1 fruit fly cellular context compared by ENCODE assay signal in genomic region chr3L:2164805-2165204, dm6.
TF ChIP-seq lines count a peak whose summit lies in the region.

No protein-coding gene starts in this region.

TF ChIP-seq in whole organism, embryonic, 481 proteins besides CTCF, POLR2A, EP300 and RAD21 (continued from another document):
- TF ChIP-seq CG17328 (GFP tag; IDR thresholded peaks at IDR 0.05; lab: Robert Waterston, UW) = peak; percentile 59; the same call in 1 of the 2 replicates
- peak; percentile 10; the same call in 1 of the 4 replicates for TF ChIP-seq Gug (GFP tag; IDR thresholded peaks at IDR 0.05; lab: Robert Waterston, UW)
- no peak for TF ChIP-seq lov (optimal IDR thresholded peaks at IDR 0.05; lab: Kevin White, UChicago)
- TF ChIP-seq lov (GFP tag; IDR thresholded peaks at IDR 0.05; lab: Robert Waterston, UW) = no peak
- no peak for TF ChIP-seq prd (optimal IDR thresholded peaks at IDR 0.05; lab: Kevin White, UChicago)
- peak; percentile 65; the same call in 2 of the 3 replicates for TF ChIP-seq prd (GFP tag; IDR thresholded peaks at IDR 0.05; lab: Robert Waterston, UW)
- peak; percentile 42; the same call in 1 of the 2 replicates for TF ChIP-seq CG6689 (GFP tag; IDR thresholded peaks at IDR 0.05; lab: Robert Waterston, UW)
- no peak for TF ChIP-seq CG17802 (tag; optimal IDR thresholded peaks at IDR 0.05; lab: Kevin White, UChicago)
- no peak for TF ChIP-seq hb (GFP tag; IDR thresholded peaks at IDR 0.05; lab: Robert Waterston, UW; ENCODE audit: partially characterized antibody)
- no peak for TF ChIP-seq crol (GFP tag; IDR thresholded peaks at IDR 0.05; lab: Robert Waterston, UW)
- TF ChIP-seq Ravus (GFP tag; IDR thresholded peaks at IDR 0.05; lab: Robert Waterston, UW) = no peak
- peak; percentile 10 for TF ChIP-seq Blimp-1 (GFP tag; optimal IDR thresholded peaks at IDR 0.05; lab: Kevin White, UChicago)
- TF ChIP-seq sim (GFP tag; IDR thresholded peaks at IDR 0.05; lab: Robert Waterston, UW) = no peak
- TF ChIP-seq CG12299 (tag; optimal IDR thresholded peaks at IDR 0.05; lab: Kevin White, UChicago) = no peak
- TF ChIP-seq sob (GFP tag; IDR thresholded peaks at IDR 0.05; lab: Robert Waterston, UW) = peak; percentile 48; the same call in 1 of the 2 replicates
- TF ChIP-seq Hr51 (GFP tag; optimal IDR thresholded peaks at IDR 0.05; lab: Kevin White, UChicago) = peak in 1 of 2 experiments; percentile 15
- TF ChIP-seq al (GFP tag; IDR thresholded peaks at IDR 0.05; lab: Robert Waterston, UW) = no peak
- TF ChIP-seq Atf6 (GFP tag; IDR thresholded peaks at IDR 0.05; lab: Robert Waterston, UW) = peak; percentile 41; the same call in 1 of the 2 replicates
- no peak for TF ChIP-seq z (GFP tag; IDR thresholded peaks at IDR 0.05; lab: Robert Waterston, UW)
- no peak for TF ChIP-seq Nf-YA (GFP tag; IDR thresholded peaks at IDR 0.05; lab: Robert Waterston, UW)
- no peak for TF ChIP-seq zfh2 (GFP tag; optimal IDR thresholded peaks at IDR 0.05; lab: Kevin White, UChicago)
- no peak for TF ChIP-seq CG15601 (tag; optimal IDR thresholded peaks at IDR 0.05; lab: Kevin White, UChicago)
- no peak for TF ChIP-seq emc (GFP tag; optimal IDR thresholded peaks at IDR 0.05; lab: Kevin White, UChicago)
- no peak for TF ChIP-seq CG34224 (GFP tag; IDR thresholded peaks at IDR 0.05; lab: Robert Waterston, UW; ENCODE audit: partially characterized antibody)
- TF ChIP-seq CG12659 (GFP tag; optimal IDR thresholded peaks at IDR 0.05; lab: Kevin White, UChicago) = no peak
- TF ChIP-seq rib (GFP tag; IDR thresholded peaks at IDR 0.05; lab: Robert Waterston, UW) = no peak
- 0 out of 3 replicates have a peak, but pooled peaks have one; percentile 14 for TF ChIP-seq croc (GFP tag; conservative IDR thresholded peaks at IDR 0.05; lab: Robert Waterston, UW)
- TF ChIP-seq Dek (tag; optimal IDR thresholded peaks at IDR 0.05; lab: Kevin White, UChicago) = no peak
- TF ChIP-seq CG42726 (GFP tag; IDR thresholded peaks at IDR 0.05; lab: Robert Waterston, UW; ENCODE audit: partially characterized antibody) = no peak
- no peak for TF ChIP-seq CG1233 (GFP tag; optimal IDR thresholded peaks at IDR 0.05; lab: Kevin White, UChicago)
- no peak for TF ChIP-seq CG33557 (GFP tag; optimal IDR thresholded peaks at IDR 0.05; lab: Kevin White, UChicago)
- TF ChIP-seq da (GFP tag; optimal IDR thresholded peaks at IDR 0.05; lab: Kevin White, UChicago) = no peak
- no peak for TF ChIP-seq H15 (GFP tag; IDR thresholded peaks at IDR 0.05; lab: Robert Waterston, UW)
- TF ChIP-seq yki (optimal IDR thresholded peaks at IDR 0.05; lab: Kevin White, UChicago) = no peak
- TF ChIP-seq CG2678 (tag; optimal IDR thresholded peaks at IDR 0.05; lab: Kevin White, UChicago) = peak; percentile 44
- no peak for TF ChIP-seq CG8944 (GFP tag; optimal IDR thresholded peaks at IDR 0.05; lab: Kevin White, UChicago)
- TF ChIP-seq Taf1 (GFP tag; IDR thresholded peaks at IDR 0.05; lab: Robert Waterston, UW) = 0 out of 2 replicates have a peak, but pooled peaks have one; percentile 12
- no peak for TF ChIP-seq CG1529 (GFP tag; optimal IDR thresholded peaks at IDR 0.05; lab: Kevin White, UChicago)
- TF ChIP-seq mirr (GFP tag; optimal IDR thresholded peaks at IDR 0.05; lab: Kevin White, UChicago) = no peak
- no peak for TF ChIP-seq CG16863 (GFP tag; optimal IDR thresholded peaks at IDR 0.05; lab: Kevin White, UChicago)
- TF ChIP-seq lmd (GFP tag; IDR thresholded peaks at IDR 0.05; lab: Robert Waterston, UW) = peak; percentile 63
- peak; percentile 44 for TF ChIP-seq CG7839 (tag; optimal IDR thresholded peaks at IDR 0.05; lab: Kevin White, UChicago)
- TF ChIP-seq chn (GFP tag; optimal IDR thresholded peaks at IDR 0.05; lab: Kevin White, UChicago) = no peak
- TF ChIP-seq CG34376 (GFP tag; optimal IDR thresholded peaks at IDR 0.05; lab: Kevin White, UChicago) = no peak
- no peak for TF ChIP-seq CG6175 (GFP tag; IDR thresholded peaks at IDR 0.05; lab: Robert Waterston, UW)
- TF ChIP-seq CG9876 (GFP tag; optimal IDR thresholded peaks at IDR 0.05; lab: Kevin White, UChicago) = no peak
- no peak for TF ChIP-seq CG10274 (GFP tag; optimal IDR thresholded peaks at IDR 0.05; lab: Kevin White, UChicago)
- no peak for TF ChIP-seq NK7.1 (GFP tag; optimal IDR thresholded peaks at IDR 0.05; lab: Kevin White, UChicago)
- TF ChIP-seq Deaf1 (tag; optimal IDR thresholded peaks at IDR 0.05; lab: Kevin White, UChicago) = no peak
- TF ChIP-seq CG8388 (GFP tag; optimal IDR thresholded peaks at IDR 0.05; lab: Kevin White, UChicago) = no peak
- no peak for TF ChIP-seq CG6654 (GFP tag; optimal IDR thresholded peaks at IDR 0.05; lab: Kevin White, UChicago)
- TF ChIP-seq CkIIα-i1 (GFP tag; IDR thresholded peaks at IDR 0.05; lab: Robert Waterston, UW) = no peak
- TF ChIP-seq Dip3 (GFP tag; optimal IDR thresholded peaks at IDR 0.05; lab: Kevin White, UChicago) = no peak
- no peak for TF ChIP-seq CG18764 (GFP tag; optimal IDR thresholded peaks at IDR 0.05; lab: Kevin White, UChicago)
- TF ChIP-seq CG11695 (GFP tag; IDR thresholded peaks at IDR 0.05; lab: Robert Waterston, UW) = 0 out of 3 replicates have a peak, but pooled peaks have one; percentile 18
- TF ChIP-seq hth (optimal IDR thresholded peaks at IDR 0.05; lab: Kevin White, UChicago) = no peak
- TF ChIP-seq dimm (GFP tag; IDR thresholded peaks at IDR 0.05; lab: Robert Waterston, UW) = 0 out of 2 replicates have a peak, but pooled peaks have one; percentile 6
- no peak for TF ChIP-seq CG6791 (GFP tag; IDR thresholded peaks at IDR 0.05; lab: Robert Waterston, UW; ENCODE audit: partially characterized antibody)
- TF ChIP-seq schlank (tag; optimal IDR thresholded peaks at IDR 0.05; lab: Kevin White, UChicago) = no peak
- TF ChIP-seq unc-4 (GFP tag; IDR thresholded peaks at IDR 0.05; lab: Robert Waterston, UW; ENCODE audit: partially characterized antibody) = no peak
- TF ChIP-seq wek (GFP tag; optimal IDR thresholded peaks at IDR 0.05; lab: Kevin White, UChicago) = no peak
- TF ChIP-seq CG32772 (GFP tag; IDR thresholded peaks at IDR 0.05; lab: Robert Waterston, UW) = peak; percentile 58
- peak; percentile 74 for TF ChIP-seq vvl (GFP tag; IDR thresholded peaks at IDR 0.05; lab: Robert Waterston, UW)
- no peak for TF ChIP-seq toy (GFP tag; IDR thresholded peaks at IDR 0.05; lab: Robert Waterston, UW)
- TF ChIP-seq CG4404 (GFP tag; IDR thresholded peaks at IDR 0.05; lab: Robert Waterston, UW) = no peak
- TF ChIP-seq CG16813 (GFP tag; IDR thresholded peaks at IDR 0.05; lab: Robert Waterston, UW; ENCODE audit: partially characterized antibody) = no peak
- no peak for TF ChIP-seq run (tag; optimal IDR thresholded peaks at IDR 0.05; lab: Kevin White, UChicago)
- TF ChIP-seq MTF-1 (GFP tag; optimal IDR thresholded peaks at IDR 0.05; lab: Kevin White, UChicago; ENCODE audit: borderline replicate concordance) = no peak
- peak; percentile 45 for TF ChIP-seq gem (tag; optimal IDR thresholded peaks at IDR 0.05; lab: Kevin White, UChicago)
- no peak for TF ChIP-seq CG31388 (GFP tag; optimal IDR thresholded peaks at IDR 0.05; lab: Kevin White, UChicago)
- TF ChIP-seq abd-A (tag; optimal IDR thresholded peaks at IDR 0.05; lab: Kevin White, UChicago) = no peak
- TF ChIP-seq grau (tag; optimal IDR thresholded peaks at IDR 0.05; lab: Kevin White, UChicago) = peak; percentile 54
- no peak for TF ChIP-seq crp (GFP tag; optimal IDR thresholded peaks at IDR 0.05; lab: Kevin White, UChicago)
- TF ChIP-seq Mrtf (GFP tag; IDR thresholded peaks at IDR 0.05; lab: Robert Waterston, UW) = peak; percentile 53; the same call in 1 of the 3 replicates
- TF ChIP-seq CG10654 (GFP tag; optimal IDR thresholded peaks at IDR 0.05; lab: Kevin White, UChicago) = no peak
- TF ChIP-seq CG11247 (GFP tag; IDR thresholded peaks at IDR 0.05; lab: Robert Waterston, UW) = 0 out of 2 replicates have a peak, but pooled peaks have one; percentile 14
- no peak for TF ChIP-seq NFAT (GFP tag; IDR thresholded peaks at IDR 0.05; lab: Robert Waterston, UW)
- no peak for TF ChIP-seq CG2116 (GFP tag; optimal IDR thresholded peaks at IDR 0.05; lab: Kevin White, UChicago)
- TF ChIP-seq cad (GFP tag; optimal IDR thresholded peaks at IDR 0.05; lab: Kevin White, UChicago) = no peak
- no peak for TF ChIP-seq CG8478 (optimal IDR thresholded peaks at IDR 0.05; lab: Kevin White, UChicago)
- TF ChIP-seq lola (GFP tag; optimal IDR thresholded peaks at IDR 0.05; lab: Kevin White, UChicago) = no peak
- no peak for TF ChIP-seq CG14050 (GFP tag; IDR thresholded peaks at IDR 0.05; lab: Robert Waterston, UW)
- no peak for TF ChIP-seq CG18011 (GFP tag; optimal IDR thresholded peaks at IDR 0.05; lab: Kevin White, UChicago)
- TF ChIP-seq sc (optimal IDR thresholded peaks at IDR 0.05; lab: Kevin White, UChicago) = no peak
- no peak for TF ChIP-seq sc (GFP tag; optimal IDR thresholded peaks at IDR 0.05; lab: Kevin White, UChicago)
- no peak for TF ChIP-seq YL-1 (GFP tag; optimal IDR thresholded peaks at IDR 0.05; lab: Kevin White, UChicago)
- no peak for TF ChIP-seq CHES-1-like (GFP tag; optimal IDR thresholded peaks at IDR 0.05; lab: Kevin White, UChicago)
- 0 out of 3 replicates have a peak, but pooled peaks have one; percentile 41 for TF ChIP-seq CG11456 (GFP tag; IDR thresholded peaks at IDR 0.05; lab: Robert Waterston, UW)
- no peak for TF ChIP-seq CG2875 (GFP tag; optimal IDR thresholded peaks at IDR 0.05; lab: Kevin White, UChicago)
- no peak for TF ChIP-seq CG17385 (GFP tag; optimal IDR thresholded peaks at IDR 0.05; lab: Kevin White, UChicago)
- TF ChIP-seq bowl (GFP tag; IDR thresholded peaks at IDR 0.05; lab: Robert Waterston, UW) = no peak
- no peak for TF ChIP-seq CG17612 (GFP tag; IDR thresholded peaks at IDR 0.05; lab: Robert Waterston, UW)
- no peak for TF ChIP-seq CG12769 (tag; optimal IDR thresholded peaks at IDR 0.05; lab: Kevin White, UChicago)
- peak; percentile 55; the same call in 1 of the 2 replicates for TF ChIP-seq E2f1 (GFP tag; IDR thresholded peaks at IDR 0.05; lab: Robert Waterston, UW)
- TF ChIP-seq CG10979 (tag; optimal IDR thresholded peaks at IDR 0.05; lab: Kevin White, UChicago) = no peak
- no peak for TF ChIP-seq disco-r (GFP tag; optimal IDR thresholded peaks at IDR 0.05; lab: Kevin White, UChicago)
- no peak for TF ChIP-seq Hmr (GFP tag; optimal IDR thresholded peaks at IDR 0.05; lab: Kevin White, UChicago)
- no peak for TF ChIP-seq trem (tag; optimal IDR thresholded peaks at IDR 0.05; lab: Kevin White, UChicago)
- TF ChIP-seq grn (GFP tag; optimal IDR thresholded peaks at IDR 0.05; lab: Kevin White, UChicago) = no peak
- TF ChIP-seq PHDP (tag; optimal IDR thresholded peaks at IDR 0.05; lab: Kevin White, UChicago) = peak; percentile 20
- no peak for TF ChIP-seq NC2α (GFP tag; optimal IDR thresholded peaks at IDR 0.05; lab: Kevin White, UChicago)
- no peak for TF ChIP-seq pb (GFP tag; optimal IDR thresholded peaks at IDR 0.05; lab: Kevin White, UChicago)
- TF ChIP-seq CG6854 (GFP tag; optimal IDR thresholded peaks at IDR 0.05; lab: Kevin White, UChicago) = no peak
- peak; percentile 49; the same call in 1 of the 3 replicates for TF ChIP-seq Optix (GFP tag; IDR thresholded peaks at IDR 0.05; lab: Robert Waterston, UW)
- no peak for TF ChIP-seq nerfin-2 (GFP tag; IDR thresholded peaks at IDR 0.05; lab: Robert Waterston, UW; ENCODE audit: partially characterized antibody)
- no peak for TF ChIP-seq Tbp (GFP tag; optimal IDR thresholded peaks at IDR 0.05; lab: Kevin White, UChicago)
- no peak for TF ChIP-seq eve (GFP tag; optimal IDR thresholded peaks at IDR 0.05; lab: Kevin White, UChicago)
- peak; percentile 59 for TF ChIP-seq HLH3B (GFP tag; IDR thresholded peaks at IDR 0.05; lab: Robert Waterston, UW)
- TF ChIP-seq tio (GFP tag; optimal IDR thresholded peaks at IDR 0.05; lab: Kevin White, UChicago) = no peak
- no peak for TF ChIP-seq maf-S (GFP tag; optimal IDR thresholded peaks at IDR 0.05; lab: Kevin White, UChicago)
- peak; percentile 54; the same call in 2 of the 3 replicates for TF ChIP-seq CG34422 (GFP tag; IDR thresholded peaks at IDR 0.05; lab: Robert Waterston, UW)
- TF ChIP-seq Meics (GFP tag; optimal IDR thresholded peaks at IDR 0.05; lab: Kevin White, UChicago) = peak; percentile 19
- TF ChIP-seq vnd (GFP tag; IDR thresholded peaks at IDR 0.05; lab: Robert Waterston, UW; ENCODE audit: partially characterized antibody) = no peak
- peak; percentile 22; the same call in 1 of the 2 replicates for TF ChIP-seq CG9932 (GFP tag; IDR thresholded peaks at IDR 0.05; lab: Robert Waterston, UW)
- TF ChIP-seq br (optimal IDR thresholded peaks at IDR 0.05; lab: Kevin White, UChicago) = no peak
- no peak for TF ChIP-seq CG15011 (GFP tag; optimal IDR thresholded peaks at IDR 0.05; lab: Kevin White, UChicago)
- peak; percentile 58 for TF ChIP-seq dmrt99B (tag; optimal IDR thresholded peaks at IDR 0.05; lab: Kevin White, UChicago)
- TF ChIP-seq en (GFP tag; optimal IDR thresholded peaks at IDR 0.05; lab: Kevin White, UChicago) = no peak
- TF ChIP-seq CG7786 (GFP tag; optimal IDR thresholded peaks at IDR 0.05; lab: Kevin White, UChicago) = no peak
- TF ChIP-seq CG11560 (tag; IDR thresholded peaks at IDR 0.05; lab: Robert Waterston, UW) = no peak
- peak; percentile 50; the same call in 1 of the 2 replicates for TF ChIP-seq ranshi (GFP tag; IDR thresholded peaks at IDR 0.05; lab: Robert Waterston, UW)
- no peak for TF ChIP-seq CG6813 (GFP tag; optimal IDR thresholded peaks at IDR 0.05; lab: Kevin White, UChicago)
- no peak for TF ChIP-seq CG12104 (GFP tag; optimal IDR thresholded peaks at IDR 0.05; lab: Kevin White, UChicago)
- TF ChIP-seq Poxn (GFP tag; IDR thresholded peaks at IDR 0.05; lab: Robert Waterston, UW) = no peak
- no peak for TF ChIP-seq Hr39 (optimal IDR thresholded peaks at IDR 0.05; lab: Kevin White, UChicago)
- no peak for TF ChIP-seq hbn (GFP tag; IDR thresholded peaks at IDR 0.05; lab: Robert Waterston, UW; ENCODE audit: partially characterized antibody)
